Worm (Caenorhabditis elegans) whole organism, late embryonic: ENCODE measurements around the gene sdz-23.

ENCODE experiments used
- C08G9.2 ChIP-seq: sonication (generic microtip); optimal IDR thresholded peaks from 2 replicates; lab custom pipeline; 2016; ENCODE audit warnings: mild to moderate bottlenecking, missing genetic modification characterization, moderate library complexity, missing compliant biosample characterization
- C38D4.7 ChIP-seq: fragments of 200-800 bp; sonication (Bioruptor generic); optimal IDR thresholded peaks from 2 replicates; lab custom pipeline; 2018; ENCODE audit warnings: mild to moderate bottlenecking, missing genetic modification characterization, moderate library complexity, missing compliant biosample characterization
- K02D7.2 ChIP-seq: sonication (generic microtip); optimal IDR thresholded peaks from 2 replicates; lab custom pipeline; 2017; ENCODE audit warnings: mild to moderate bottlenecking, missing genetic modification characterization, missing compliant biosample characterization
- K09A11.1 ChIP-seq: sonication (generic microtip); optimal IDR thresholded peaks from 2 replicates; lab custom pipeline; 2017; ENCODE audit warnings: antibody characterized with exemption, mild to moderate bottlenecking, missing genetic modification characterization, missing compliant biosample characterization; ENCODE audit not compliant: insufficient read depth
- T23F11.4 ChIP-seq: fragments of 200-800 bp; sonication (Bioruptor generic); optimal IDR thresholded peaks from 2 replicates; lab custom pipeline; 2018; ENCODE audit warnings: mild to moderate bottlenecking, missing genetic modification characterization, missing compliant biosample characterization
- ceh-14 ChIP-seq: sonication (generic microtip); optimal IDR thresholded peaks from 2 replicates; lab custom pipeline; 2016; ENCODE audit warnings: missing genotype, missing genetic modification characterization, missing compliant biosample characterization
- ceh-2 ChIP-seq: sonication (generic microtip); optimal IDR thresholded peaks from 2 replicates; lab custom pipeline; 2016; ENCODE audit warnings: missing genotype, missing genetic modification characterization, missing compliant biosample characterization
- ceh-22 ChIP-seq: sonication (generic microtip); optimal IDR thresholded peaks from 2 replicates; lab custom pipeline; 2017; ENCODE audit warnings: missing biosample characterization, missing genetic modification characterization
- ceh-34 ChIP-seq: sonication (generic microtip); optimal IDR thresholded peaks from 2 replicates; lab custom pipeline; 2016; ENCODE audit warnings: mild to moderate bottlenecking, missing genetic modification characterization, missing compliant biosample characterization
- ceh-45 ChIP-seq: fragments of 200-800 bp; sonication (Bioruptor generic); IDR thresholded peaks from 2 replicates; pipeline ENCODE4 v1.3.6; 2022; ENCODE audit warnings: missing genetic modification reagents, missing genetic modification characterization, missing compliant biosample characterization
- ceh-48 ChIP-seq: sonication (generic microtip); optimal IDR thresholded peaks from 2 replicates; lab custom pipeline; 2016; ENCODE audit warnings: missing genetic modification characterization, inconsistent platforms, missing compliant biosample characterization
- che-1 ChIP-seq: sonication (generic microtip); optimal IDR thresholded peaks from 2 replicates; lab custom pipeline; 2016; ENCODE audit warnings: mild to moderate bottlenecking, missing genetic modification characterization, missing compliant biosample characterization
- dmd-4 ChIP-seq: sonication (generic microtip); optimal IDR thresholded peaks from 2 replicates; lab custom pipeline; 2016; ENCODE audit warnings: borderline replicate concordance, missing genetic modification characterization, missing compliant biosample characterization
- dve-1 ChIP-seq: sonication (generic microtip); optimal IDR thresholded peaks from 2 replicates; lab custom pipeline; 2017; ENCODE audit warnings: antibody characterized with exemption, mild to moderate bottlenecking, missing genetic modification characterization, missing compliant biosample characterization
- elt-4 ChIP-seq: sonication (generic microtip); optimal IDR thresholded peaks from 2 replicates; lab custom pipeline; 2016; ENCODE audit warnings: missing genetic modification characterization, missing compliant biosample characterization
- ets-4 ChIP-seq: sonication (generic microtip); optimal IDR thresholded peaks from 2 replicates; lab custom pipeline; 2016; ENCODE audit warnings: missing genetic modification characterization, missing compliant biosample characterization
- fax-1 ChIP-seq: sonication (generic microtip); optimal IDR thresholded peaks from 2 replicates; lab custom pipeline; 2016; ENCODE audit warnings: missing genotype, missing genetic modification characterization, missing compliant biosample characterization
- fkh-10 ChIP-seq: fragments of 150-350 bp; optimal IDR thresholded peaks from 2 replicates; lab custom pipeline; 2014; ENCODE audit warnings: missing biosample characterization, missing genetic modification reagents, missing genetic modification characterization
- gmeb-2 ChIP-seq: sonication (generic microtip); optimal IDR thresholded peaks from 2 replicates; lab custom pipeline; 2016; ENCODE audit warnings: missing genetic modification characterization, inconsistent platforms, missing compliant biosample characterization
- hlh-13 ChIP-seq: fragments of 200-800 bp; sonication (Bioruptor generic); optimal IDR thresholded peaks from 2 replicates; lab custom pipeline; 2018; ENCODE audit warnings: mild to moderate bottlenecking, missing genetic modification characterization, missing compliant biosample characterization
- hlh-15 ChIP-seq: sonication (generic microtip); optimal IDR thresholded peaks from 2 replicates; lab custom pipeline; 2016; ENCODE audit warnings: missing genetic modification characterization, missing compliant biosample characterization
- hlh-30 ChIP-seq: sonication (generic microtip); optimal IDR thresholded peaks from 2 replicates; lab custom pipeline; 2017; ENCODE audit warnings: antibody characterized with exemption, missing genetic modification characterization, missing compliant biosample characterization; ENCODE audit not compliant: insufficient read depth
- hlh-8 ChIP-seq: sonication (generic microtip); optimal IDR thresholded peaks from 2 replicates; lab custom pipeline; 2016; ENCODE audit warnings: missing genotype, missing genetic modification characterization, missing compliant biosample characterization
- madf-2 ChIP-seq: sonication (generic microtip); optimal IDR thresholded peaks from 2 replicates; lab custom pipeline; 2017; ENCODE audit warnings: missing genetic modification characterization, missing compliant biosample characterization
- nfya-1 ChIP-seq: sonication (generic microtip); optimal IDR thresholded peaks from 2 replicates; lab custom pipeline; 2017; ENCODE audit warnings: missing genetic modification characterization, mild to moderate bottlenecking, missing compliant biosample characterization, antibody characterized with exemption, moderate library complexity
- npax-4 ChIP-seq: sonication (generic microtip); optimal IDR thresholded peaks from 2 replicates; lab custom pipeline; 2016; ENCODE audit warnings: missing genetic modification characterization, missing compliant biosample characterization
- pag-3 ChIP-seq: sonication (generic microtip); optimal IDR thresholded peaks from 2 replicates; lab custom pipeline; 2016; ENCODE audit warnings: missing compliant biosample characterization, missing genetic modification characterization, borderline replicate concordance
- pat-9 ChIP-seq: fragments of 200-800 bp; sonication (Bioruptor generic); optimal IDR thresholded peaks from 2 replicates; lab custom pipeline; 2018; ENCODE audit warnings: mild to moderate bottlenecking, missing genetic modification characterization, moderate library complexity, missing compliant biosample characterization
- pha-2 ChIP-seq: sonication (generic microtip); optimal IDR thresholded peaks from 2 replicates; lab custom pipeline; 2017; ENCODE audit warnings: mild to moderate bottlenecking, missing genetic modification characterization, missing compliant biosample characterization
- pha-4 ChIP-seq: fragments of 150-350 bp; optimal IDR thresholded peaks from 2 replicates; lab custom pipeline; 2018; ENCODE audit warnings: missing biosample characterization, missing genetic modification reagents, missing genetic modification characterization
- syd-9 ChIP-seq: sonication (generic microtip); optimal IDR thresholded peaks from 2 replicates; lab custom pipeline; 2016; ENCODE audit warnings: mild to moderate bottlenecking, missing genetic modification characterization, moderate library complexity, missing compliant biosample characterization
- tbx-7 ChIP-seq: sonication (generic microtip); optimal IDR thresholded peaks from 2 replicates; lab custom pipeline; 2016; ENCODE audit warnings: missing genotype, missing genetic modification characterization, missing compliant biosample characterization
- ttx-3 ChIP-seq: sonication (generic microtip); optimal IDR thresholded peaks from 2 replicates; lab custom pipeline; 2016; ENCODE audit warnings: missing genetic modification reagents, missing genetic modification characterization, missing compliant biosample characterization
- unc-42 ChIP-seq: sonication (generic microtip); optimal IDR thresholded peaks from 2 replicates; lab custom pipeline; 2016; ENCODE audit warnings: missing genotype, missing genetic modification characterization, missing compliant biosample characterization
- unc-55 ChIP-seq: sonication (generic microtip); optimal IDR thresholded peaks from 2 replicates; lab custom pipeline; 2017; ENCODE audit warnings: missing biosample characterization, missing genetic modification reagents, missing genetic modification characterization
- ztf-16 ChIP-seq: sonication (generic microtip); optimal IDR thresholded peaks from 2 replicates; lab custom pipeline; 2017; ENCODE audit warnings: missing genetic modification characterization, missing compliant biosample characterization

sdz-23 gene

DNA sequence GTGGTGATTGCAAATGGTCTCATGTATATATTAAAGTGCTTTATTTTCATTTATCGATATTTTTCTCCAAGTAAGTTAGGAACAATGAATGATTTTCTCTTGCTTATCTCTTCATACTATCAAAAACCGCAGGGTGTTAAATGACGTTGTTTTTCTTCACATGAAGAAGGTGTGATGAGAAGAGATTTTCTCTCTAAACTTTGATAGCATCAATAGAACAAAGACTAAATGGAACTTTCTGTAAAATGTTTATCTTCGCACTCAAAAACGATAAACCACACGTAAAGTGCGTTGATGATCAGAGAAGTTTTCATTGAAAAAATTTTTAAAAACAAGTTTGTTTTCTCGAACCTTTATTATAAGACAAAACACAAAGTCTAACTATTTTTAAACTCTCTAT is 19.6 kb upstream of the sdz-23 start:
- no peak for TF ChIP-seq elt-4 (tag; lab: Kevin White, UChicago)

DNA sequence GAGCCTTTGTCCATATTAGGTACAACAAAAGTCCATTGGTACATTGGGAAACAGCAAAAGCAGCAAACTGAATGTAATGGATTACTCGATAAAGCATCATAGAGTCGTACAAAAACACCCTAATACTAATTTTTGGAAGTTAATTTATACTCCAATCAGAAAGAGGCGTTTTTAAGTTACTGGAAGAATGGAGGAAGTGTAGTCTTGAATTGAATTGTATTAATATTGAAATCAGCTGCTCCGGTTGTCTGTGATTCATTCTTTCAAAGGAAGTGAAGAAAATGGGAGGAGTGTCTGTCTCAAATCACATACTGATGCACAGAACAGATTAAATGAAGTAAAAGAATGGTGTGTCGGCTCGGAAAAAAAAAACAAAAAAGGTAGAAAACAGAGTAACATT is 17.8 kb upstream of the sdz-23 start, which contains the start of gene str-131:
Gene str-131 (minus strand): TSS at position 101 of the 400 bp plus-strand sequence.
- no peak for TF ChIP-seq hlh-13
- TF ChIP-seq pha-4 (tag; lab: Kevin White, UChicago), result no peak
- no peak for TF ChIP-seq hlh-30 (tag; lab: Kevin White, UChicago)
- TF ChIP-seq fax-1 (tag; lab: Kevin White, UChicago), result no peak
- TF ChIP-seq madf-2 (tag; lab: Kevin White, UChicago), result no peak
- TF ChIP-seq K02D7.2, result no peak
- TF ChIP-seq dmd-4 (tag; lab: Kevin White, UChicago), result no peak
- no peak for TF ChIP-seq ztf-16

DNA sequence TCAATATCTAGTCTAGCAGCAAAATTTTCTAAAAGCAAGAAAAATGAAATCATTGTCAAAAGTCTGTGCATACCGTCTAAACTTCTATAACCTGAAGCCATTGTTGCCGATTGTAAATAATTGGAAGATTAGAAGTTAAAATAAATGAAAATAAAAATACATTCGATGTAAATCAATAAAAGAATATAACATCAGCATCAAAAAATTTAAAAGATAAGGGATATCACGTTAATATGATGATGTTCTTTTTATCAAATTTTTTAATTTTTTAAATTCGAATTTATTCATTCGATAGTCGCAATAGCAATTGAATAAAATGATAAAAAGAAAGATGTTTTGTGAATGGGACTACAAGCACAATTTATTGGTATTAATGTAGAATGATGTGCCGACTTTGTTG is 14.3 kb upstream of the sdz-23 start, which contains the start of gene C09H5.7:
Gene C09H5.7 (minus strand): TSS at position 101 of the 400 bp plus-strand sequence.
- TF ChIP-seq gmeb-2 (tag; lab: Kevin White, UChicago) (no peak), hlh-15 (tag; lab: Kevin White, UChicago) (no peak), fax-1 (tag; lab: Kevin White, UChicago) (no peak), fkh-10 (GFP tag; lab: Kevin White, UChicago) (no peak), ceh-48 (no peak), pat-9 (tag; lab: Kevin White, UChicago) (no peak), ets-4 (tag; lab: Kevin White, UChicago) (no peak), nfya-1 (tag; lab: Kevin White, UChicago) (no peak), K02D7.2 (no peak), K09A11.1 (no peak), unc-55 (no peak)

DNA sequence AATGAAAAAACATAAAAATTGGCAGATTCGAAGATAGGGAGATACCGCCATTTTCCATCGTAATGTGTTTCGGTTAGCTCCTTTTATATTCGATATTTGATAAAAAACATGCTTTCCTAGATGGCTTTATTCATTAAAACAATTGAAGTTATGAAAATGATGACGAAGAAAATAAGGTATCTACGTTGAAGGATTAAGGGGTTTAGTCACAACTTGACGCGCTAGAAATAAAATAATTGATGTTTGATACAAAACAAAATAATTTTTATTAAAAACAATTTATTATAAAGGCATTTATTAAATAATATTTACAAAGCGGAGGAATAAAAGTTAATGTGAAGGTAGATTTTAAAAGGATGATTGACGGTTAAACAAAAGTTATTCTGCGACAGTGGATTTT is 8.8 kb upstream of the sdz-23 start, which contains the start of gene str-130:
Gene str-130 (minus strand): TSS at position 101 of the 400 bp plus-strand sequence.
- TF ChIP-seq C08G9.2 (tag; lab: Kevin White, UChicago) (no peak), ceh-45 (GFP tag; lab: Robert Waterston, UW) (no peak), pag-3 (tag; lab: Kevin White, UChicago) (no peak), ttx-3 (tag; lab: Kevin White, UChicago) (no peak), ceh-14 (tag; lab: Kevin White, UChicago) (no peak), dmd-4 (tag; lab: Kevin White, UChicago) (no peak), ceh-48 (no peak)

DNA sequence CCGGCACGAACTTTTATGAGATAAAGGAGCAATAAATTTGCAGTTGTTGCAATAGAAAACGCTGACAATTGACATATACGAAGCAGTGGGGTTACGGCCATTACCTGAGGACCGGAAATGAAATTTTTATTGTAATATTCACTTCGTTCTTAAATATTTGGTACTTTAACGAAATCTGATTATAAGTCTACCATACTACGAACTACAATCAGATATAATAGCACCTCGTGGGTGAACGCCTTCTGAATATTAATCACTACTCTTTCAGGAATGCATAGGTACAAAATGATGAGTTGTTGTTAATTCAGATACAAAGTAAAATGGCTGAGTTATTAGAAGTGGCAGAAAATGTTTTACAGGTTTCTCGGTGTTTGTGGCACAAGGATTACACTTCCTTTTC is 7.0 kb upstream of the sdz-23 start, which contains the start of gene str-129:
Gene str-129 (minus strand): TSS at position 101 of the 400 bp plus-strand sequence.
- TF ChIP-seq pha-2 (no peak), K09A11.1 (no peak), C38D4.7 (GFP tag; lab: Kevin White, UChicago) (no peak), syd-9 (no peak), hlh-8 (tag; lab: Kevin White, UChicago) (no peak), ceh-34 (tag; lab: Kevin White, UChicago) (no peak), dve-1 (tag; lab: Kevin White, UChicago) (no peak), tbx-7 (no peak), ceh-2 (no peak), unc-42 (tag; lab: Kevin White, UChicago) (no peak), T23F11.4 (GFP tag; lab: Kevin White, UChicago) (no peak), npax-4 (tag; lab: Kevin White, UChicago) (no peak), che-1 (no peak), K02D7.2 (no peak), ceh-22 (tag; lab: Kevin White, UChicago) (no peak)
- TF ChIP-seq, all 69 proteins: peak for 0
